Fruit fly (Drosophila melanogaster) whole organism, prepupa: ENCODE results near the gene Naa20B.

Experiments used
- CG11902 ChIP-seq: fragments of 200-800 bp; sonication (Bioruptor generic); optimal IDR thresholded peaks from 3 replicates; lab custom pipeline; 2016; ENCODE audit warnings: missing biosample characterization, missing genetic modification characterization
- CG3919 ChIP-seq: fragments of 200-800 bp; sonication (Bioruptor generic); optimal IDR thresholded peaks from 3 replicates; lab custom pipeline; 2016; ENCODE audit warnings: missing biosample characterization, missing genetic modification characterization
- CG4318 ChIP-seq: fragments of 200-800 bp; sonication (Bioruptor generic); optimal IDR thresholded peaks from 3 replicates; lab custom pipeline; 2017; ENCODE audit warnings: missing biosample characterization, mild to moderate bottlenecking, missing genetic modification characterization
- CG6276 ChIP-seq: fragments of 200-800 bp; sonication (Bioruptor generic); optimal IDR thresholded peaks from 2 replicates; lab custom pipeline; 2017; ENCODE audit warnings: missing biosample characterization, mild to moderate bottlenecking, missing genetic modification characterization
- CG6854 ChIP-seq: fragments of 200-800 bp; sonication (Bioruptor generic); optimal IDR thresholded peaks from 2 replicates; lab custom pipeline; 2017; ENCODE audit warnings: missing biosample characterization, mild to moderate bottlenecking, missing genetic modification characterization
- CG7368 ChIP-seq: fragments of 200-800 bp; sonication (Bioruptor generic); optimal IDR thresholded peaks from 3 replicates; lab custom pipeline; 2016; ENCODE audit warnings: missing biosample characterization, missing genetic modification characterization
- Hr39 ChIP-seq: fragments of 200-800 bp; sonication (Bioruptor generic); optimal IDR thresholded peaks from 2 replicates; lab custom pipeline; 2016; ENCODE audit warnings: missing biosample characterization, missing genetic modification characterization
- cyc ChIP-seq: fragments of 200-800 bp; sonication (Bioruptor generic); optimal IDR thresholded peaks from 3 replicates; lab custom pipeline; 2016; ENCODE audit warnings: missing biosample characterization, missing genetic modification characterization
- fkh ChIP-seq: fragments of 200-800 bp; sonication (Bioruptor generic); optimal IDR thresholded peaks from 3 replicates; lab custom pipeline; 2017; ENCODE audit warnings: missing biosample characterization, mild to moderate bottlenecking, missing genetic modification characterization, moderate library complexity

- TF ChIP-seq CG3919 (GFP tag; lab: Kevin White, UChicago) = no peak
- TF ChIP-seq CG4318 (GFP tag; lab: Kevin White, UChicago) = no peak
- TF ChIP-seq CG6276 = no peak
- no peak for TF ChIP-seq CG7368 (GFP tag; lab: Kevin White, UChicago)
- TF ChIP-seq CG6854 = no peak
- no peak for TF ChIP-seq fkh (GFP tag; lab: Kevin White, UChicago)
- no peak for TF ChIP-seq cyc (GFP tag; lab: Kevin White, UChicago)
- no peak for TF ChIP-seq CG11902 (GFP tag; lab: Kevin White, UChicago)
- TF ChIP-seq Hr39 (GFP tag; lab: Kevin White, UChicago) = no peak
Measured at dm6 chr2L:13239689-13240088, 17.6 kb upstream of the Naa20B start, which contains the start of gene Jhbp13.
